Worm (Caenorhabditis elegans): ENCODE data around the gene tni-4.

- no peak for TF ChIP-seq jun-1 (tag; optimal IDR thresholded peaks at IDR 0.05)
- no peak for TF ChIP-seq unc-62 (GFP tag; optimal IDR thresholded peaks at IDR 0.05)
- no peak for TF ChIP-seq ama-1 (optimal IDR thresholded peaks at IDR 0.05)
- no peak for TF ChIP-seq pha-4 (tag; optimal IDR thresholded peaks at IDR 0.05)
- TF ChIP-seq tbx-2 (tag; optimal IDR thresholded peaks at IDR 0.05) = no peak
- no peak for TF ChIP-seq lin-15B (tag; optimal IDR thresholded peaks at IDR 0.05)
- no peak for TF ChIP-seq skn-1 (tag; optimal IDR thresholded peaks at IDR 0.05)
- no peak for TF ChIP-seq aly-2 (tag; optimal IDR thresholded peaks at IDR 0.05)
- no peak for TF ChIP-seq snpc-4 (tag; optimal IDR thresholded peaks at IDR 0.05)
- TF ChIP-seq nhr-28 (tag; optimal IDR thresholded peaks at IDR 0.05) = no peak
These were observed 24.2 kb downstream of the tni-4 start, which contains the start of gene thn-6 for ce11 chrIV:5228619-5229018.

Data from whole organism, L3 larva.